Fruit fly (Drosophila melanogaster): ENCODE results near the gene CG6912.
A peak's percentile ranks its signal among the peaks of the same experiment; 100 is the strongest.

The CG6912 gene

DNA sequence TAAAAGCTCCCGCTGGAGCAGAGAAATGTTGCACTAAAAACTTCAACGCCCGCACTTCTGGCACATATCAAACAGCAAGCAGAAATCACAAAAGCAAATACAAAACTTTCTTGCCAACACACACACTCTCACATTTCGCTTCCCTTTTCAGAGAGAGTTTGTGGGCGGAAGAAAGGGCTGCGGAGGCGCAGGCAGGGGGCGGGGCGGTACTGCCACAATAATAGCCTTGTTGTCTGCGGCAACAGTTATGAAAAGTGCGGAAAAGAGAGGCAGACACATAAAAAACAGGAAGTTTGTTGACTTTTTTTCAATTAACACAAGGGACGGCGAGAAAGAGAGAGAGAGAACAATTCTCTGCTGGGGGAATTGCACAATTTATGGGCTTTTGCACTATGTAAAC is 5.9 kb downstream of the CG6912 start:
- no peak for TF ChIP-seq CTCF (optimal IDR thresholded peaks at IDR 0.05)
- no peak for TF ChIP-seq CG8478 (optimal IDR thresholded peaks at IDR 0.05)

DNA sequence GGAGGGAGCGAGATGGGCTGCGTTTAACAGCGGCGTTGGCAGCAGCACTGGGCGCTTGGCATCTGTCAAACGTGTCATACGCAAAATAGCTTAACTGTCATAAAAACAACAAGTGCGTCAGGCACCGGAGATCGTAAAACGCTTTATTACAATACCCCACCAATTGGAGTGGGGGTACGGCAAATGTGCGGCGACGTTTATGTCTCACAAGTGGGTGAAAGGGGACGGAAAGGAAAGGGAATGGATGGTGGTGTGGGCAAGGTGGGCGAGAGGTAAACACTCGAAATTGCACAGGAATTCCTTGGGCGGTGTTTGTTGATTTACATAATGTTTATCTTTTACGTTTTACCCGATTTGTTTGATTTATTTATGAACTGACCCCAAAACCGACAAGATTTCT is 6.8 kb downstream of the CG6912 start:
- TF ChIP-seq CG8478 (optimal IDR thresholded peaks at IDR 0.05) (no peak), CTCF (optimal IDR thresholded peaks at IDR 0.05) (no peak)

DNA sequence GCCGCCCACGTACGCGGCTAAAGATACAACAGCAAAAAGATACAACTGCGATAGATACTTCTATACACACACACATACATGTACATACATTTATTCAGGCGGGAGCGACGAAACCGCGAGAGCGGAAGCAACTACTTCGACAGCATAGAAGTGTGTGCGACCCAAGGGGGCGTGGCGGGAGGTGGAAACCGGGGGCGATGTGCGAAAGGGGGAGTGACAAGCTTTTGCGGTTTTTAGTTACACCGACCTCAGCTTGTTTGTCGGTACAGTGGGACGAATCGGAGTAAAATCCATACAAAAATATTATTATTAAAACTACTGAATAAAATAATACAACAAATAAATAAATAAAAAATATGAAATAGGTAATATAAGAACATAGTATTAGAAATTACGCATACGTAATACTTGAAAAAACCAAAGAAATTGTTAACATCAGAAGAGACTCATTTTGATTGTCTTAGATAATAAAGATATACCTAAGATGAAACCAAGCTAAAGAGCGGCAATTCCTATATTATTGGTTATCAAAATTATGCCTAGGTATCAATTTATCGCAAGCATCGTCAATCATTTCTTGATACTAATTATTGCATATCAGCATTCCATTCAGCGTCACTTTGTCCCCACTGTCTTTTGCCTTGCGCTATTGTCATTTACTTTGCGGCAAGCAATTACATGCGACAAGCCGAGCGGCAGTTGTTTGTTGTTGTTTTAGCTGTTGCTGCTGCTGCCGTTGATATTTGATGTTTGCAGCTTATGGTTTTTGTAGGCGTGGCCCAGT is 8.0 kb downstream of the CG6912 start:
- TF ChIP-seq CG8478 (optimal IDR thresholded peaks at IDR 0.05) (no peak), CTCF (optimal IDR thresholded peaks at IDR 0.05) (no peak)

DNA sequence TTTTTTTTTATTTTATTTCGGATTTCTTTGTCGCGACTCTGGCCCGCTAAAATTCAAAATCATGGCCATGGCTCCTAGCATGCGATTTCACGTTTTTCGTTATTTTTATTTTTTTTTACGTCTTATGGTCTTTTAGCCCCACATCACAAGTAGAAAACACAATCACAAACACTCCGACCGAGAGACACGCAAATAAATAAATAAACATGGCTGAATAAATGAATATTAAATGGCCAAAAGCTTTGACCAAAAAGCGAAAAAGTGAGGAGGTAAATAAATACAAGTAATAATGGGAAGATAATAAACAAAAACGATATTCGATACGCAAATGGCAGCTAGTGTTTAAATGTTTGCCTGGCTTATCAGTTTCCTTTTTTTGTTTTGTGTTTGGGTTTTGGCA is 8.7 kb downstream of the CG6912 start:
- no peak for TF ChIP-seq CG8478 (optimal IDR thresholded peaks at IDR 0.05)
- TF ChIP-seq CTCF (optimal IDR thresholded peaks at IDR 0.05) = no peak

DNA sequence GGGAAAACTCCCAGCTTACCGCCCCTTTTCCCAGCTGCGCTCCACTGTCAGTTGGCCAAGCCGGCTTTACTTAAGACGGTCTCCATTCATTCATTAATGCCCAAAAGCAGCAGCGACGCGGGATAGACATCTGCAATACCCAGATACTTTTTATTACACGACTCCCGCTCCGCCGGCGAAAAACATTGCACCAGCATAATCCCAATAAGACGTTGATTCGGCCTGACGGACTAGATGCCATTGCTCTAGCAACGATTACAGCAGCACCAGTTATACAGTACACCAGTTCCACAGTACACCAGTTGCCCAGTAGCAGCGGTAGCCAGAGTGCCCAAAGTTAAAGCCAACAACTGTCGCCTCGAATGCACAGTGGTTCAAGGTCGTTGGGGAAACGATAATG is 11.0 kb downstream of the CG6912 start:
- no peak for TF ChIP-seq CG8478 (optimal IDR thresholded peaks at IDR 0.05)
- TF ChIP-seq CTCF (optimal IDR thresholded peaks at IDR 0.05) = no peak

DNA sequence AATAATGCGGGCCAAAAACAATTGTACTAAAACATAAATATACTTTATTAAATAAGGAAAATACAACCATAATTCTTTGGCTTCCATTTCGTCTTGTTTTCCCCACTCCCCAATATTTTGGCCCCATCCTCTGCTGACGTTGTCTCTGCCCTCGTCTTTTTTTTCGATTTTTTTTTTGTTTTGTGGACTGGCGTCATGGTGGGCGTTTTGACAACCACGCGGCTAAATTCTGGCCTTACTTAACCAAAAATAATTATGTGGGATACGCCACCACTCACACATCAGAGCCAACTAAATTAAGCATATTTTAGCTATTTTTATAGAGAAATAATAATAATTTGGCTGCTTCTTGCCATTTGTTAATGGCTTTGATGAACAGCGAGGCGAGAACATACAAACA is 12.2 kb downstream of the CG6912 start:
- TF ChIP-seq CTCF (optimal IDR thresholded peaks at IDR 0.05) (no peak), CG8478 (optimal IDR thresholded peaks at IDR 0.05) (no peak)

DNA sequence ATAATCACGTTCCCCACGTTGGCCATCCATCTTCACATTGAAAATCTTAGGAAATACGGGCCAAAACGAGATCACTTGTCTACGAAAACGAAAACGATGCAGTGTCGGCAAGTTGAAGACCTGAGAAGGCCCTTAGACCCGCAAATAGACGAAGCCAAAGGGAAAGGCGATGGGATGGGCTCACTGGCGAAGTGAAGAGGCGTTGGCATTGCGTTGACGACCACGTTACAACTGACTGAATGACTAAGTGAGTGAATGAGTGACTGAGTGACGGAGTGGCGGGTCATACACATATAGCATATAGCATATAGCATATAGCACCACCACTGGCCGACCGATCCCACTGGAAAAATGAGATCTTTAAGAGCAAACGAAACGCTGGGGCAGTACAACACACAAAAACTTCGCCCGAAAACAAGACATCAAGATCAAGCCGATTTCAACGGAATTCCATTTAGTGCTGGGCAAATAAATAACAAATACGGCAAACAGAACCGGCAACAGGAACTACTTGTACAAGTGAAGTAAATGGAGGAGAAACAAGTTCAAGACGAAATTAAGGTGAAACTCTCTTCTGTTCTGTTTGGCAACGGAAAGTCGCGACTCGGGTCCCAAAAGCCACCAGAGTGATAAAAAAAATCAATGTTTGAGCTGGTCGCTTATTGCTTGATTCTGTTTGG is 13.6 kb downstream of the CG6912 start:
- TF ChIP-seq CTCF (optimal IDR thresholded peaks at IDR 0.05) = no peak
- TF ChIP-seq CG8478 (optimal IDR thresholded peaks at IDR 0.05) = no peak

DNA sequence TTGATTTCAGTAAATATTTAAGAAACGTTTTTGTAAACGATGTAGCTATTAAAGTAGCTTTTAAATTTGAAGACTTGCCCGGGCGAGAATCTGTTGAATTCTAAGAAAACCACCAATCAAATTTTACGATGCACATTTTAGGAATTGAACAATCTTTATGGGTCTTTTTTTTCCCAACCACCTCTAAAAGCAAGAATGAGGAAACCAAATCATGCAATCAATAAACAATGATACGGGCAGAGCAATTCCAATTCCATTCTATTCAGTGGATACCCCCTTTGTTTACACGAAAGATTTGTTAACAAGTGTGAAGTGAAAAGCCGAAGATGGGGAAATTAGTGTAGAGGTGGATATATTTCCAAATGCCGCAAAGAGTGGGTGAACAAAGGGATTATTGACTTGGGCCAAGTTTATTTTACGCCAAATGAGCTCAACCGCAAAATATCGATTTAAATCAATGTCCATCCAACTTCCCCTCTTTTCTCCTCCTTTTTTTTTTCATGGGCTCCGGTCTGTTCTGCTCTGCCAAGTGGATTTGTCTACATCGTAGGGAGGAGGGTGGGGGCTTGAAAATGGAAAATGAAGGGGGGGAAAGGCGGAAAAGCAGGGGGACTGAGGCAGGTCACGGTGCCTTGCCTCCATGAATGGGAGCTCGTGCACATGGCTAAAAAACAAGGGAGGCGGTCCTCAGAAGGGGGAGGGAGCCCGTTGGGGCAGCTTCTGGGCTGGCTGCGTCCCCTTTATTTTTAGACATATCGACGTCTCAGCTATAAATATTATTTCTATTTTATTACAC is 15.0 kb downstream of the CG6912 start:
- TF ChIP-seq CTCF (optimal IDR thresholded peaks at IDR 0.05) (no peak), CG8478 (optimal IDR thresholded peaks at IDR 0.05) (no peak)

DNA sequence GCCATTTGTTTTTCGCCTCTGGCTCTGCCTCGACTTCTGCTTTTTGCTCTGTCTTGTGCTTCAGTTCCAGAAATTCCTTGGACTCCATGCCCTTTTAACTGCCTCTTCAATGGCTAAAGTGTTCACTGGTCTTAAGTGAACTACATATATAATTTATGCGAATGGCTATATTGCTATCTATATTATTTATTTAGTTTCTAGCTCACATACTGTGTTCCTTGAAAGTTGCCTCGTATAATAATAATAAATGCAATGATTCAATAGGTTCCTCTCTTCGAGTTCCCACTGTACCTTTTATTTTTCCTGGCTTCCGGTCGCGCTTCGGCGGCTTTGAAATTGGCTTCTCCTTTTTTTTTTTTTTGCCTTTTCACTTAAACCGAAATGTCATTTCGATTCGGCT is 17.1 kb downstream of the CG6912 start:
- TF ChIP-seq CG8478 (optimal IDR thresholded peaks at IDR 0.05) (no peak), CTCF (optimal IDR thresholded peaks at IDR 0.05) (no peak)

DNA sequence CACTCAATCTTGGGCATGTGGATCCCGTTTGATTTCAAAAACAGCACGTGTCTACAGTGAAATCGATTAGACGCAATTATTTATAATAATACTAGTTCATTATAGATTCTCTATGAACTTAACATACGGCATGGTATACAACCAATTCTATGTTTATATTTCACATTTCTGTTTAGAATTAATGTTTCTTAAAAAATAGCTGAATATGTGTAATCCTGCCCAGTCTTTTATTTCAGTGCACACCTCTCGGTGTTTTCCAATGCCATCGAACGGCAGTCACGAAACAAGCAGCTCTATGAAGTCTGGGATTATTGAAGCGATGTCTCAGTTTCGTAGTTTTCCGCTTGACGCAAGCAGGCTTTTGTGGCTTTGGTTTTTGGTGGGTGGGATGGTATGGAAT is 19.0 kb downstream of the CG6912 start:
- TF ChIP-seq CG8478 (optimal IDR thresholded peaks at IDR 0.05) (no peak), CTCF (optimal IDR thresholded peaks at IDR 0.05) (no peak)

DNA sequence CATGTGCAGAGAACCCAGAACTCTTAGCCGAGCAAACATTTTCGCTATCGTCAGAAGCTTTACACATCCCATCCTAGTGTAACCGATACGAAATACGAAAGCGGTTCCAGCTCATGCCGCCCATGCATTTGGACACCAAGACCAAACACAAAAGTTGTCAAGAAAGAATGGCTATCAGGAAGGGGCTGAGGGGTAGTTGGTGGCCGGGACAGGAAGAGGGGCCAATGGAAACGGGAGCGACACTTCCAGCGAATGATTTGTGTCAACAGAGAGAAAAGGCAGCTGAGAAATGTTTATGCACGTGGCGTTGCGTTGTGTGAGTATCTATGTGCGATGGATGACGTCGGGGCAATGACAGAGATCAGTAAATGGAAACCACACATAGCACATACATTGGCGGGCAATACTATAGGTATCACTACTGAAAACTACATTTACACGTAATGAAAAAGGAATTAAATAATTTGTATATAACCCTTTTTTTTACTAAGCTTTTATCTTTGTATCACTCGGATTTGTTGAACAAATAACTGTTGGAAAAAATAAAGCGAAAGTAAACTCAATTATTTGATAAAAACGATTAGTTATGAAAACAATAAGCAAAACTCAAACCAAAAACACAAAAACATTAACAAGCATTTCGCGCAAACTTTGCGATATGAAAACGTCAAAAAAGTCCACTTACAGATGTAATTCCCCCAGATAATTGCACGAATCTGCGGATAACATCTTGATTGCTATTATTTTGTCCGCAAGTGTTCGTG is 22.2 kb downstream of the CG6912 start:
- no peak for TF ChIP-seq CG8478 (optimal IDR thresholded peaks at IDR 0.05)
- TF ChIP-seq CTCF (optimal IDR thresholded peaks at IDR 0.05) = no peak

DNA sequence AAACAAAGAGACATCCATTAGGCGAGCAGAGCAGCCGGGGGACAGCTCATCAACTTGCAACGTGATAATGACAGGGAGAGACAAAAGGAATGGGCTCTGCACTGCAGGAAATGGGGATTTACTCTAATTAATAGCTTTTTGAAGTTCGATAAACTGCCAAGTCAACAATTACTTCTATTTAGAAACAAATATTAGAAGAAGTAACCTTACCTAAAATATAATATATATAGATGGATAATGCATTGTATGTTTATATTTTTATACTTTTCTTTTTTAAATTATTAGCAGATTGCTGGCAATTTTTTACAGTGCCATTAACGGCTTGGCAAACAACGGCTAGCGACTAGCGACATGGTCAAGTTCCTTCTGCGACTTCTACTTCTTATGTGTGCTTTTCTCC is 23.2 kb downstream of the CG6912 start:
- no peak for TF ChIP-seq CG8478 (optimal IDR thresholded peaks at IDR 0.05)

DNA sequence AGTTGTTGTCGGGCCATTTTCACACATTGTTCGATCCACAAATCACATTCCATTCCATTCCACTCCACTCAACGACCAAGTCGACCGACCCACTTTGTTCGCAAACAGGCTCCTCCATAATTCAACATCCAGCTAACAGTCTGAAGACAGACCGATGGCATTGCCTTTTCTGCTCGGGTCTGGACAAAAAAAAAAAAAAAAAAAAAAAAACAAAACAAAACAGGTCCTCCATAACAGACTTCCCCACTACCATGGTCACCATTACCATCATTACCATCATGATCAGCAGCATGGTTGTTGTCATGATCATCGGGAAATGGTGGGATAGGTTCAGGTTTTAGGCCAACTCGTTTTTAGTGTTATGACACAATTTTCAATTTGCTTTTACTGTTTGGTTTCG is 24.6 kb downstream of the CG6912 start:
- TF ChIP-seq CG8478 (optimal IDR thresholded peaks at IDR 0.05) (no peak), CTCF (optimal IDR thresholded peaks at IDR 0.05) (no peak)

DNA sequence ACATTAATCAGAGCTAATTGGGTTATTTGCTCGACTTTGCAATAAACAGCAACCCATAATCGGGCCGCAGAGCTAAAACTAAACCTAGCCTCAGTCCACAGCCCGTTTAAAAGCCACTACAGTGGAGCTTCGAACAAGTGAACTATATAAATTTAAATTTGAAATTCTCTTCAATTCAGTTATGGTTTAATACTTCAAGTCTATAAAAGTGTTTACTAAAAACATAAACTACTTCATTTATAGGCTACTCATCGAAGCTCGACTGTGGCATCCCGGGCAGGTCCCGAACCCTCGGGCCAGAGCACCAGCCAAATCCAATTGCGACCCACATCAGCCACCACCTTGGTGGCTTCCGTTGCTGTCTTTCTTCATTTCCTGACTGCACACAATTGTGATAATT is 26.7 kb downstream of the CG6912 start:
- TF ChIP-seq CTCF (optimal IDR thresholded peaks at IDR 0.05) (no peak), CG8478 (optimal IDR thresholded peaks at IDR 0.05) (no peak)

DNA sequence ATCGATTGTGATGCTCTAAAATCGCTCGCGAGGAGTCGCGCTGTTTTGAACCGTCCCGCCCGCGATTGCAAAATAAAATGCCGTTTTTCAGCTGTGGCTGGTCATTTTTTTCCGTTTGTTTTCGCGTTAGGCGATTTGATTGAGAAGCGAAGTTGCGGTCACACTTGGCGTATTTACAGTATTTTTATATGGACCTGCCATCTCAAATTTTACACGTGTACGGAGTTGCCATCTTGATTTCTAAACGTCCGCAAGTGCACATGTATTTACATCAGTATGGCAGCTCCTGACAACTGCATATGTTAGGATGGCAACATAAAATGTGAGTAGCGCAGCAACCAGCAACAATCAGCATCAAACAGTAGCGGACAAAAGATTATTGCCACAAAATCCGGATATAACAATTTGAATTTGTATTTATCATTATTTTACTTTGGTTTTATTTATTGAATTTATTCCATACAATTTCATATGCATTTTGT is 41.2 kb downstream of the CG6912 start, which contains the start of gene CG6966:
TSS of gene CG6966 (minus strand) at position 82 of the 482 bp plus-strand sequence.
- TF ChIP-seq CTCF (optimal IDR thresholded peaks at IDR 0.05) = peak; percentile 77 to 79
- TF ChIP-seq CG8478 (optimal IDR thresholded peaks at IDR 0.05) = no peak

All from S2 (cell line).